Fruit fly (Drosophila melanogaster) whole organism, embryonic: ENCODE data around the gene CG1317.

Experiments used
- Bdp1 ChIP-seq: fragments of 200-800 bp; sonication (Bioruptor generic); optimal IDR thresholded peaks from 3 replicates; lab custom pipeline; 2016; ENCODE audit warnings: missing biosample characterization, missing genetic modification characterization
- CG10267 ChIP-seq: fragments of 200-800 bp; sonication (Bioruptor generic); optimal IDR thresholded peaks from 2 replicates; lab custom pipeline; 2018; ENCODE audit warnings: missing biosample characterization, mild to moderate bottlenecking, missing genetic modification characterization, moderate library complexity
- CG10543 ChIP-seq: fragments of 200-800 bp; sonication (Bioruptor generic); optimal IDR thresholded peaks from 3 replicates; lab custom pipeline; 2017; ENCODE audit warnings: missing biosample characterization, mild to moderate bottlenecking, missing genetic modification characterization, moderate library complexity
- CG11456 ChIP-seq: fragments of 200-800 bp; sonication (Bioruptor generic); IDR thresholded peaks from 3 replicates; pipeline ENCODE4 v1.3.6; 2022; ENCODE audit warnings: missing biosample characterization, missing genetic modification characterization
- CG11504 ChIP-seq: fragments of 200-800 bp; sonication (Bioruptor generic); optimal IDR thresholded peaks from 3 replicates; lab custom pipeline; 2019; ENCODE audit warnings: missing biosample characterization, mild to moderate bottlenecking, missing genetic modification characterization, moderate library complexity
- CG12659 ChIP-seq: fragments of 200-800 bp; sonication (Bioruptor generic); optimal IDR thresholded peaks from 3 replicates; lab custom pipeline; 2017; ENCODE audit warnings: mild to moderate bottlenecking, missing biosample characterization, missing genetic modification reagents, missing genetic modification characterization
- CG13424 ChIP-seq: fragments of 200-800 bp; sonication (Bioruptor generic); optimal IDR thresholded peaks from 2 replicates; lab custom pipeline; 2019; ENCODE audit warnings: missing biosample characterization, mild to moderate bottlenecking, missing genetic modification characterization, moderate library complexity
- CG15269 ChIP-seq: fragments of 200-800 bp; sonication (Bioruptor generic); optimal IDR thresholded peaks from 2 replicates; lab custom pipeline; 2018; ENCODE audit warnings: missing biosample characterization, mild to moderate bottlenecking, missing genetic modification characterization, moderate library complexity
- CG1529 ChIP-seq: fragments of 200-800 bp; sonication (Bioruptor generic); optimal IDR thresholded peaks from 3 replicates; lab custom pipeline; 2018; ENCODE audit warnings: missing biosample characterization, missing genetic modification characterization
- CG18599 ChIP-seq: fragments of 200-800 bp; sonication (Bioruptor generic); optimal IDR thresholded peaks from 3 replicates; lab custom pipeline; 2017; ENCODE audit warnings: missing biosample characterization, missing genetic modification characterization, mild to moderate bottlenecking, moderate library complexity, missing genetic modification reagents
- CG18619 ChIP-seq: fragments of 200-800 bp; sonication (Bioruptor generic); optimal IDR thresholded peaks from 3 replicates; lab custom pipeline; 2017; ENCODE audit warnings: missing biosample characterization, mild to moderate bottlenecking, missing genetic modification characterization
- CG2678 ChIP-seq: fragments of 200-800 bp; sonication (Bioruptor generic); optimal IDR thresholded peaks from 3 replicates; lab custom pipeline; 2019; ENCODE audit warnings: missing biosample characterization, mild to moderate bottlenecking, missing genetic modification characterization, moderate library complexity
- CG30020 ChIP-seq: fragments of 200-800 bp; optimal IDR thresholded peaks from 2 replicates; lab custom pipeline; 2019; ENCODE audit warnings: missing biosample characterization, mild to moderate bottlenecking, missing genetic modification characterization, moderate library complexity
- CG34422 ChIP-seq: fragments of 200-800 bp; sonication (Bioruptor generic); IDR thresholded peaks from 3 replicates; pipeline ENCODE4 v1.3.6; 2022; ENCODE audit warnings: missing biosample characterization, missing genetic modification characterization
- CG4707 ChIP-seq: fragments of 200-800 bp; sonication (Bioruptor generic); optimal IDR thresholded peaks from 2 replicates; lab custom pipeline; 2018; ENCODE audit warnings: missing biosample characterization, mild to moderate bottlenecking, missing genetic modification characterization, moderate library complexity
- CG7357 ChIP-seq: fragments of 200-800 bp; sonication (Bioruptor generic); IDR thresholded peaks from 3 replicates; pipeline ENCODE4 v1.3.6; 2022; ENCODE audit warnings: missing biosample characterization, missing genetic modification characterization
- CG9817 ChIP-seq: fragments of 200-800 bp; sonication (Bioruptor generic); optimal IDR thresholded peaks from 2 replicates; lab custom pipeline; 2018; ENCODE audit warnings: missing biosample characterization, mild to moderate bottlenecking, missing genetic modification characterization, moderate library complexity
- CG9932 ChIP-seq: fragments of 200-800 bp; sonication (Bioruptor generic); IDR thresholded peaks from 2 replicates; pipeline ENCODE4 v1.3.6; 2022; ENCODE audit warnings: missing biosample characterization, missing genetic modification characterization
- Chrac-16 ChIP-seq: fragments of 200-800 bp; sonication (Bioruptor generic); optimal IDR thresholded peaks from 3 replicates; lab custom pipeline; 2016; ENCODE audit warnings: missing biosample characterization, missing genetic modification characterization
- Dfd ChIP-seq, 2 experiments: fragments of >200 bp; optimal IDR thresholded peaks; 2 replicates each; lab custom pipeline; 2017; ENCODE audit warnings: missing biosample characterization in 2 of 2, missing genetic modification characterization in 2 of 2
- ERR ChIP-seq: fragments of 200-800 bp; sonication (Bioruptor generic); optimal IDR thresholded peaks from 2 replicates; lab custom pipeline; 2016; ENCODE audit warnings: missing biosample characterization, missing genetic modification characterization
- Hmx ChIP-seq: fragments of 200-800 bp; sonication (Bioruptor generic); optimal IDR thresholded peaks from 2 replicates; lab custom pipeline; 2016; ENCODE audit warnings: missing biosample characterization, missing genetic modification characterization
- Hr51 ChIP-seq, 2 experiments: fragments of 200-800 bp; sonication (Bioruptor generic); optimal IDR thresholded peaks; 2 replicates in 1 of 2; 3 replicates in 1 of 2; lab custom pipeline; 2016 to 2018; ENCODE audit warnings: missing biosample characterization in 2 of 2, missing genetic modification characterization in 2 of 2, mild to moderate bottlenecking in 1 of 2, moderate library complexity in 1 of 2
- Hsf ChIP-seq: fragments of 200-800 bp; sonication (Bioruptor generic); optimal IDR thresholded peaks from 3 replicates; lab custom pipeline; 2016; ENCODE audit warnings: missing biosample characterization, missing genetic modification characterization
- NfI ChIP-seq: fragments of 200-800 bp; sonication (Bioruptor generic); optimal IDR thresholded peaks from 3 replicates; lab custom pipeline; 2018; ENCODE audit warnings: missing biosample characterization, mild to moderate bottlenecking, missing genetic modification characterization, moderate library complexity
- Oli ChIP-seq: fragments of 200-800 bp; sonication (Bioruptor generic); optimal IDR thresholded peaks from 2 replicates; lab custom pipeline; 2018; ENCODE audit warnings: missing biosample characterization, mild to moderate bottlenecking, missing genetic modification characterization, moderate library complexity
- Pdp1 ChIP-seq, 2 experiments: fragments of 200-800 bp; sonication (Bioruptor generic); optimal IDR thresholded peaks; 3 replicates each; lab custom pipeline; 2016; ENCODE audit warnings: missing biosample characterization in 2 of 2, missing genetic modification characterization in 2 of 2, mild to moderate bottlenecking in 1 of 2, moderate library complexity in 1 of 2
- Ptx1 ChIP-seq: fragments of 200-800 bp; sonication (Bioruptor generic); IDR thresholded peaks from 2 replicates; pipeline ENCODE4 v1.3.6; 2022; ENCODE audit warnings: missing biosample characterization, missing genetic modification characterization
- Xbp1 ChIP-seq: fragments of 200-800 bp; sonication (Bioruptor generic); optimal IDR thresholded peaks from 3 replicates; lab custom pipeline; 2016; ENCODE audit warnings: missing biosample characterization, mild to moderate bottlenecking, missing genetic modification characterization
- corto ChIP-seq: fragments of 200-800 bp; sonication (Bioruptor generic); optimal IDR thresholded peaks from 2 replicates; lab custom pipeline; 2016; ENCODE audit warnings: missing biosample characterization, mild to moderate bottlenecking, missing genetic modification characterization, moderate library complexity
- dm ChIP-seq: fragments of 200-800 bp; sonication (Bioruptor generic); optimal IDR thresholded peaks from 3 replicates; lab custom pipeline; 2016; ENCODE audit warnings: missing biosample characterization, missing genetic modification characterization
- dysf ChIP-seq: fragments of 200-800 bp; sonication (Bioruptor generic); IDR thresholded peaks from 3 replicates; pipeline ENCODE4 v1.3.6; 2022; ENCODE audit warnings: missing biosample characterization, missing genetic modification characterization
- fru ChIP-seq: fragments of >200 bp; optimal IDR thresholded peaks from 2 replicates; lab custom pipeline; 2017
- grau ChIP-seq: fragments of 200-800 bp; optimal IDR thresholded peaks from 3 replicates; lab custom pipeline; 2019; ENCODE audit warnings: missing biosample characterization, mild to moderate bottlenecking, missing genetic modification characterization, moderate library complexity
- ham ChIP-seq: fragments of 200-800 bp; sonication (Bioruptor generic); IDR thresholded peaks from 2 replicates; pipeline ENCODE4 v1.3.6; 2022; ENCODE audit warnings: missing biosample characterization, missing genetic modification characterization
- lmd ChIP-seq: fragments of 200-800 bp; sonication (Bioruptor generic); IDR thresholded peaks from 2 replicates; pipeline ENCODE4 v1.3.6; 2022; ENCODE audit warnings: missing biosample characterization, missing genetic modification characterization
- lov ChIP-seq, 2 experiments: fragments of 200-800 bp in 1 of 2; fragments of >200 bp in 1 of 2; sonication (Bioruptor generic) in 1 of 2; IDR thresholded peaks in 1 of 2; optimal IDR thresholded peaks in 1 of 2; 2 replicates in 1 of 2; 3 replicates in 1 of 2; pipeline versions ENCODE4 v1.3.6 to Lab custom; 2017 to 2022; ENCODE audit warnings: missing biosample characterization in 1 of 2, missing genetic modification characterization in 1 of 2
- mam ChIP-seq: fragments of 200-800 bp; sonication (Bioruptor generic); optimal IDR thresholded peaks from 3 replicates; lab custom pipeline; 2016; ENCODE audit warnings: missing biosample characterization, missing genetic modification characterization
- mirr ChIP-seq: fragments of 200-800 bp; sonication (Bioruptor generic); optimal IDR thresholded peaks from 3 replicates; lab custom pipeline; 2018; ENCODE audit warnings: missing biosample characterization, mild to moderate bottlenecking, missing genetic modification characterization
- pfk ChIP-seq: fragments of 200-800 bp; sonication (Bioruptor generic); optimal IDR thresholded peaks from 2 replicates; lab custom pipeline; 2018; ENCODE audit warnings: missing biosample characterization, mild to moderate bottlenecking, missing genetic modification characterization, moderate library complexity
- pho ChIP-seq: fragments of 200-800 bp; sonication (Bioruptor generic); optimal IDR thresholded peaks from 2 replicates; lab custom pipeline; 2016; ENCODE audit warnings: missing biosample characterization, missing genetic modification characterization
- sc ChIP-seq, 3 experiments: fragments of >200 bp in 2 of 3; fragments of 200-800 bp in 1 of 3; sonication (Bioruptor generic) in 1 of 3; optimal IDR thresholded peaks; 2 replicates in 2 of 3; 3 replicates in 1 of 3; lab custom pipeline; 2017; ENCODE audit warnings: mild to moderate bottlenecking in 1 of 3, missing biosample characterization in 1 of 3, missing genetic modification characterization in 1 of 3, missing genetic modification reagents in 1 of 3
- seq ChIP-seq: fragments of 200-800 bp; sonication (Bioruptor generic); IDR thresholded peaks from 2 replicates; pipeline ENCODE4 v1.3.6; 2022; ENCODE audit warnings: missing biosample characterization, missing genetic modification characterization
- slou ChIP-seq: fragments of 200-800 bp; sonication (Bioruptor generic); optimal IDR thresholded peaks from 3 replicates; lab custom pipeline; 2016; ENCODE audit warnings: missing biosample characterization, missing genetic modification characterization
- so ChIP-seq: fragments of 200-800 bp; sonication (Bioruptor generic); IDR thresholded peaks from 3 replicates; pipeline ENCODE4 v1.3.6; 2022; ENCODE audit warnings: missing biosample characterization, missing genetic modification characterization
- stc ChIP-seq: fragments of 200-800 bp; sonication (Bioruptor generic); IDR thresholded peaks from 2 replicates; pipeline ENCODE4 v1.3.6; 2022; ENCODE audit warnings: missing biosample characterization, missing genetic modification characterization
- tap ChIP-seq: fragments of 200-800 bp; optimal IDR thresholded peaks from 3 replicates; lab custom pipeline; 2019; ENCODE audit warnings: missing biosample characterization, mild to moderate bottlenecking, missing genetic modification characterization, moderate library complexity
- ttk ChIP-seq: fragments of 200-800 bp; sonication (Bioruptor generic); IDR thresholded peaks from 2 replicates; pipeline ENCODE4 v2.1.2; 2022; ENCODE audit warnings: missing biosample characterization, missing genetic modification characterization
- wdn ChIP-seq: fragments of 200-800 bp; sonication (Bioruptor generic); IDR thresholded peaks from 2 replicates; pipeline ENCODE4 v1.3.6; 2022; ENCODE audit warnings: missing biosample characterization, missing genetic modification characterization

Gene CG1317

dm6 chr3L:2411564-2412080 lies 39.9 kb upstream of the CG1317 start (continued):
- TF ChIP-seq seq (GFP tag; lab: Robert Waterston, UW) (0 out of 2 replicates have a peak, but pooled peaks have one; percentile 13), CG7357 (no peak), Hsf (GFP tag; lab: Kevin White, UChicago) (peak; percentile 36), pfk (no peak), Ptx1 (GFP tag; lab: Robert Waterston, UW) (peak; percentile 17; the same call in 1 of the 2 replicates), CG4707 (GFP tag; lab: Kevin White, UChicago) (no peak), CG18599 (GFP tag; lab: Kevin White, UChicago) (peak; percentile 90), pho (GFP tag; lab: Kevin White, UChicago) (peak; percentile 28), CG2678 (tag; lab: Kevin White, UChicago) (peak; percentile 79), wdn (GFP tag; lab: Robert Waterston, UW) (0 out of 2 replicates have a peak, but pooled peaks have one; percentile 6), Oli (tag; lab: Kevin White, UChicago) (peak; percentile 4), sc (optimal IDR thresholded peaks at IDR 0.05; lab: Kevin White, UChicago) (no peak), sc (GFP tag; optimal IDR thresholded peaks at IDR 0.05; lab: Kevin White, UChicago) (no peak), lov (optimal IDR thresholded peaks at IDR 0.05; lab: Kevin White, UChicago) (no peak), lov (GFP tag; IDR thresholded peaks at IDR 0.05; lab: Robert Waterston, UW) (no peak), CG30020 (tag; lab: Kevin White, UChicago) (no peak), CG9932 (GFP tag; lab: Robert Waterston, UW) (peak; percentile 47), ERR (GFP tag; lab: Kevin White, UChicago) (no peak), ttk (0 out of 2 replicates have a peak, but pooled peaks have one; percentile 18), fru (lab: Kevin White, UChicago) (no peak), CG1529 (GFP tag; lab: Kevin White, UChicago) (no peak), CG13424 (tag; lab: Kevin White, UChicago) (peak; percentile 72), CG34422 (GFP tag; lab: Robert Waterston, UW) (no peak), dysf (GFP tag; lab: Robert Waterston, UW) (peak; percentile 74; the same call in 2 of the 3 replicates), mirr (no peak), Dfd (GFP tag; optimal IDR thresholded peaks at IDR 0.05; lab: Kevin White, UChicago) (no peak), tap (peak; percentile 13), slou (GFP tag; lab: Kevin White, UChicago) (no peak), grau (tag; lab: Kevin White, UChicago) (peak; percentile 61), Hr51 (GFP tag; optimal IDR thresholded peaks at IDR 0.05; lab: Kevin White, UChicago) (peak in 1 of 2 experiments; percentile 59), dm (GFP tag; lab: Kevin White, UChicago) (no peak), mam (GFP tag; lab: Kevin White, UChicago) (peak; percentile 28), CG10267 (tag; lab: Kevin White, UChicago) (peak; percentile 14), CG12659 (peak; percentile 49), lmd (GFP tag; lab: Robert Waterston, UW) (peak; percentile 47; the same call in 1 of the 2 replicates), CG15269 (tag; lab: Kevin White, UChicago) (peak; percentile 58), Hmx (GFP tag; lab: Kevin White, UChicago) (no peak), CG9817 (tag; lab: Kevin White, UChicago) (peak; percentile 24), Pdp1 (GFP tag; optimal IDR thresholded peaks at IDR 0.05; lab: Kevin White, UChicago) (peak in 1 of 2 experiments; percentile 19), Bdp1 (GFP tag; lab: Kevin White, UChicago) (no peak), CG18619 (peak; percentile 25), NfI (peak; percentile 48), Chrac-16 (GFP tag; lab: Kevin White, UChicago) (peak; percentile 11), CG10543 (peak; percentile 21), Xbp1 (peak; percentile 1), ham (no peak), CG11456 (GFP tag; lab: Robert Waterston, UW) (no peak), stc (peak; percentile 49), corto (GFP tag; lab: Kevin White, UChicago) (peak; percentile 62), so (GFP tag; lab: Robert Waterston, UW) (0 out of 3 replicates have a peak, but pooled peaks have one; percentile 30), CG11504 (peak; percentile 64)
